Fruit fly (Drosophila melanogaster) whole organism, embryonic: Measurements from ENCODE around the gene CG3224.
A peak's percentile ranks its signal among the peaks of the same experiment; 100 is the strongest.

Experiments used
- Atf6 ChIP-seq: fragments of 200-800 bp; sonication (Bioruptor generic); IDR thresholded peaks from 2 replicates; pipeline ENCODE4 v1.3.6; 2022; ENCODE audit warnings: missing biosample characterization, missing genetic modification characterization
- CG10274 ChIP-seq: fragments of 200-800 bp; sonication (Bioruptor generic); optimal IDR thresholded peaks from 3 replicates; lab custom pipeline; 2017; ENCODE audit warnings: missing biosample characterization, mild to moderate bottlenecking, missing genetic modification characterization
- CG10959 ChIP-seq: fragments of 200-800 bp; sonication (Bioruptor generic); IDR thresholded peaks from 2 replicates; pipeline ENCODE4 v1.3.6; 2022; ENCODE audit warnings: missing biosample characterization, missing genetic modification characterization
- CG13894 ChIP-seq: fragments of 200-800 bp; sonication (Bioruptor generic); optimal IDR thresholded peaks from 3 replicates; lab custom pipeline; 2018; ENCODE audit warnings: missing biosample characterization, mild to moderate bottlenecking, missing genetic modification characterization, moderate library complexity
- CG1602 ChIP-seq: fragments of 200-800 bp; sonication (Bioruptor generic); optimal IDR thresholded peaks from 3 replicates; lab custom pipeline; 2016; ENCODE audit warnings: missing biosample characterization, missing genetic modification characterization
- CG16863 ChIP-seq: fragments of 200-800 bp; sonication (Bioruptor generic); optimal IDR thresholded peaks from 3 replicates; lab custom pipeline; 2016; ENCODE audit warnings: missing biosample characterization, missing genetic modification characterization
- CG17328 ChIP-seq: fragments of 200-800 bp; sonication (Bioruptor generic); IDR thresholded peaks from 2 replicates; pipeline ENCODE4 v1.3.6; 2022; ENCODE audit warnings: missing biosample characterization, missing genetic modification characterization
- CG17829 ChIP-seq: fragments of 200-800 bp; optimal IDR thresholded peaks from 2 replicates; lab custom pipeline; 2019; ENCODE audit warnings: missing biosample characterization, mild to moderate bottlenecking, missing genetic modification characterization, moderate library complexity
- CG17912 ChIP-seq: fragments of 200-800 bp; sonication (Bioruptor generic); optimal IDR thresholded peaks from 2 replicates; lab custom pipeline; 2018; ENCODE audit warnings: missing biosample characterization, mild to moderate bottlenecking, missing genetic modification characterization
- CG18011 ChIP-seq: fragments of 200-800 bp; sonication (Bioruptor generic); optimal IDR thresholded peaks from 2 replicates; lab custom pipeline; 2017; ENCODE audit warnings: missing biosample characterization, missing genetic modification characterization, mild to moderate bottlenecking, moderate library complexity, missing genotype
- CG2120 ChIP-seq: fragments of 200-800 bp; sonication (Bioruptor generic); optimal IDR thresholded peaks from 3 replicates; lab custom pipeline; 2016; ENCODE audit warnings: missing biosample characterization, missing genetic modification characterization
- CG2202 ChIP-seq: fragments of 200-800 bp; sonication (Bioruptor generic); optimal IDR thresholded peaks from 2 replicates; lab custom pipeline; 2018; ENCODE audit warnings: missing biosample characterization, mild to moderate bottlenecking, missing genetic modification characterization
- CG3407 ChIP-seq: fragments of 200-800 bp; sonication (Bioruptor generic); optimal IDR thresholded peaks from 2 replicates; lab custom pipeline; 2018; ENCODE audit warnings: missing biosample characterization, mild to moderate bottlenecking, missing genetic modification characterization
- CG6654 ChIP-seq: fragments of 200-800 bp; sonication (Bioruptor generic); optimal IDR thresholded peaks from 2 replicates; lab custom pipeline; 2017; ENCODE audit warnings: missing biosample characterization, mild to moderate bottlenecking, missing genetic modification characterization
- CG6765 ChIP-seq: fragments of 200-800 bp; sonication (Bioruptor generic); optimal IDR thresholded peaks from 3 replicates; lab custom pipeline; 2017; ENCODE audit warnings: missing biosample characterization, mild to moderate bottlenecking, missing genetic modification characterization
- CG7963 ChIP-seq: fragments of 200-800 bp; sonication (Bioruptor generic); IDR thresholded peaks from 3 replicates; pipeline ENCODE4 v1.3.6; 2022; ENCODE audit warnings: missing biosample characterization, missing genetic modification characterization; ENCODE audit not compliant: partially characterized antibody
- CG9727 ChIP-seq: fragments of 200-800 bp; sonication (Bioruptor generic); optimal IDR thresholded peaks from 3 replicates; lab custom pipeline; 2017; ENCODE audit warnings: missing biosample characterization, mild to moderate bottlenecking, missing genetic modification characterization
- Dll ChIP-seq: fragments of 200-800 bp; sonication (Bioruptor generic); IDR thresholded peaks from 4 replicates; pipeline ENCODE4 v1.3.6; 2022; ENCODE audit warnings: missing biosample characterization, missing genetic modification characterization; ENCODE audit not compliant: partially characterized antibody
- Doc3 ChIP-seq: fragments of 200-800 bp; sonication (Bioruptor generic); IDR thresholded peaks from 3 replicates; pipeline ENCODE4 v1.3.6; 2022; ENCODE audit warnings: missing biosample characterization, missing genetic modification characterization; ENCODE audit not compliant: partially characterized antibody
- Fer2 ChIP-seq: fragments of 200-800 bp; sonication (Bioruptor generic); optimal IDR thresholded peaks from 2 replicates; lab custom pipeline; 2018; ENCODE audit warnings: missing biosample characterization, mild to moderate bottlenecking, missing genetic modification characterization, moderate library complexity
- Fer3 ChIP-seq: fragments of 200-800 bp; sonication (Bioruptor generic); optimal IDR thresholded peaks from 2 replicates; lab custom pipeline; 2018; ENCODE audit warnings: missing biosample characterization, mild to moderate bottlenecking, missing genetic modification characterization, moderate library complexity
- HLH3B ChIP-seq: fragments of 200-800 bp; sonication (Bioruptor generic); IDR thresholded peaks from 2 replicates; pipeline ENCODE4 v1.3.6; 2022; ENCODE audit warnings: missing biosample characterization, missing genetic modification characterization
- Hey ChIP-seq: fragments of 200-800 bp; sonication (Bioruptor generic); optimal IDR thresholded peaks from 3 replicates; lab custom pipeline; 2018; ENCODE audit warnings: missing biosample characterization, mild to moderate bottlenecking, missing genetic modification characterization
- Hr3 ChIP-seq: fragments of 200-800 bp; sonication (Bioruptor generic); optimal IDR thresholded peaks from 3 replicates; lab custom pipeline; 2016; ENCODE audit warnings: missing biosample characterization, missing genetic modification characterization
- Jarid2 ChIP-seq: fragments of 200-800 bp; sonication (Bioruptor generic); optimal IDR thresholded peaks from 3 replicates; lab custom pipeline; 2017; ENCODE audit warnings: mild to moderate bottlenecking, missing biosample characterization, missing genetic modification reagents, missing genetic modification characterization
- Lpt ChIP-seq: fragments of >200 bp; optimal IDR thresholded peaks from 2 replicates; lab custom pipeline; 2018; ENCODE audit warnings: missing biosample characterization, missing genetic modification characterization
- MTF-1 ChIP-seq: fragments of 200-800 bp; sonication (Bioruptor generic); optimal IDR thresholded peaks from 2 replicates; lab custom pipeline; 2018; ENCODE audit warnings: missing biosample characterization, mild to moderate bottlenecking, missing genetic modification characterization, borderline replicate concordance
- Meics ChIP-seq: fragments of 200-800 bp; sonication (Bioruptor generic); optimal IDR thresholded peaks from 2 replicates; lab custom pipeline; 2017; ENCODE audit warnings: missing biosample characterization, mild to moderate bottlenecking, missing genetic modification characterization
- Ssrp ChIP-seq: fragments of 200-800 bp; sonication (Bioruptor generic); optimal IDR thresholded peaks from 2 replicates; lab custom pipeline; 2018; ENCODE audit warnings: missing biosample characterization, mild to moderate bottlenecking, missing genetic modification characterization, moderate library complexity
- Trl ChIP-seq, 3 experiments: fragments of >200 bp in 2 of 3; fragments of 200-800 bp in 1 of 3; sonication (Bioruptor generic) in 1 of 3; optimal IDR thresholded peaks; 2 replicates in 1 of 3; 3 replicates in 2 of 3; lab custom pipeline; 2016 to 2017; ENCODE audit warnings: missing biosample characterization in 1 of 3, missing genetic modification characterization in 1 of 3
- bcd ChIP-seq: fragments of 200-800 bp; sonication (Bioruptor generic); optimal IDR thresholded peaks from 2 replicates; lab custom pipeline; 2017; ENCODE audit warnings: missing biosample characterization, mild to moderate bottlenecking, missing genetic modification characterization
- bowl ChIP-seq: fragments of 200-800 bp; sonication (Bioruptor generic); IDR thresholded peaks from 2 replicates; pipeline ENCODE4 v1.3.6; 2022; ENCODE audit warnings: missing biosample characterization, missing genetic modification characterization
- chinmo ChIP-seq: fragments of 200-800 bp; sonication (Bioruptor generic); IDR thresholded peaks from 4 replicates; pipeline ENCODE4 v1.3.6; 2022; ENCODE audit warnings: missing biosample characterization, missing genetic modification characterization; ENCODE audit not compliant: partially characterized antibody
- chm ChIP-seq: fragments of 200-800 bp; sonication (Bioruptor generic); IDR thresholded peaks from 2 replicates; pipeline ENCODE4 v1.3.6; 2022; ENCODE audit warnings: missing biosample characterization, missing genetic modification characterization
- ci ChIP-seq: fragments of 200-800 bp; sonication (Bioruptor generic); IDR thresholded peaks from 3 replicates; pipeline ENCODE4 v1.3.6; 2022; ENCODE audit warnings: missing biosample characterization, missing genetic modification characterization
- corto ChIP-seq: fragments of 200-800 bp; sonication (Bioruptor generic); optimal IDR thresholded peaks from 2 replicates; lab custom pipeline; 2016; ENCODE audit warnings: missing biosample characterization, mild to moderate bottlenecking, missing genetic modification characterization, moderate library complexity
- dimm ChIP-seq: fragments of 200-800 bp; sonication (Bioruptor generic); IDR thresholded peaks from 2 replicates; pipeline ENCODE4 v1.3.6; 2022; ENCODE audit warnings: missing biosample characterization, missing genetic modification characterization
- eve ChIP-seq, 2 experiments: fragments of >200 bp; optimal IDR thresholded peaks; 2 replicates each; lab custom pipeline; 2017; ENCODE audit warnings: missing biosample characterization in 2 of 2, missing genetic modification characterization in 2 of 2
- ewg ChIP-seq: fragments of 200-800 bp; sonication (Bioruptor generic); optimal IDR thresholded peaks from 3 replicates; lab custom pipeline; 2017; ENCODE audit warnings: mild to moderate bottlenecking, missing biosample characterization, missing genetic modification reagents, missing genetic modification characterization
- gsb ChIP-seq: fragments of 200-800 bp; sonication (Bioruptor generic); IDR thresholded peaks from 2 replicates; pipeline ENCODE4 v1.3.6; 2022; ENCODE audit warnings: missing biosample characterization, missing genetic modification characterization
- hkb ChIP-seq, 2 experiments: fragments of 200-800 bp in 1 of 2; fragments of >200 bp in 1 of 2; sonication (Bioruptor generic) in 1 of 2; IDR thresholded peaks in 1 of 2; optimal IDR thresholded peaks in 1 of 2; 2 replicates each; pipeline versions ENCODE4 v1.3.6 to Lab custom; 2017 to 2022; ENCODE audit warnings: missing biosample characterization in 1 of 2, missing genetic modification characterization in 1 of 2
- luna ChIP-seq: fragments of 200-800 bp; sonication (Bioruptor generic); optimal IDR thresholded peaks from 2 replicates; lab custom pipeline; 2016; ENCODE audit warnings: missing biosample characterization, missing genetic modification characterization
- pho ChIP-seq: fragments of 200-800 bp; sonication (Bioruptor generic); optimal IDR thresholded peaks from 2 replicates; lab custom pipeline; 2016; ENCODE audit warnings: missing biosample characterization, missing genetic modification characterization
- pum ChIP-seq: fragments of 200-800 bp; sonication (Bioruptor generic); optimal IDR thresholded peaks from 2 replicates; lab custom pipeline; 2016; ENCODE audit warnings: missing biosample characterization, missing genetic modification characterization
- slbo ChIP-seq: fragments of 200-800 bp; sonication (Bioruptor generic); IDR thresholded peaks from 2 replicates; pipeline ENCODE4 v1.3.6; 2022; ENCODE audit warnings: missing biosample characterization, missing genetic modification characterization
- slou ChIP-seq: fragments of 200-800 bp; sonication (Bioruptor generic); optimal IDR thresholded peaks from 3 replicates; lab custom pipeline; 2016; ENCODE audit warnings: missing biosample characterization, missing genetic modification characterization
- sob ChIP-seq: fragments of 200-800 bp; sonication (Bioruptor generic); IDR thresholded peaks from 2 replicates; pipeline ENCODE4 v1.3.6; 2022; ENCODE audit warnings: missing biosample characterization, missing genetic modification characterization
- sqz ChIP-seq: fragments of 200-800 bp; sonication (Bioruptor generic); optimal IDR thresholded peaks from 3 replicates; lab custom pipeline; 2018; ENCODE audit warnings: missing biosample characterization, mild to moderate bottlenecking, missing genetic modification characterization
- stwl ChIP-seq: fragments of 200-800 bp; sonication (Bioruptor generic); optimal IDR thresholded peaks from 3 replicates; lab custom pipeline; 2018; ENCODE audit warnings: missing biosample characterization, mild to moderate bottlenecking, missing genetic modification characterization, moderate library complexity
- tna ChIP-seq: fragments of 200-800 bp; sonication (Bioruptor generic); IDR thresholded peaks from 2 replicates; pipeline ENCODE4 v1.3.6; 2022; ENCODE audit warnings: missing biosample characterization, missing genetic modification characterization; ENCODE audit not compliant: partially characterized antibody
- zen2 ChIP-seq: fragments of 200-800 bp; sonication (Bioruptor generic); IDR thresholded peaks from 3 replicates; pipeline ENCODE4 v1.3.6; 2022; ENCODE audit warnings: missing biosample characterization, missing genetic modification characterization; ENCODE audit not compliant: partially characterized antibody

Gene CG3224

DNA sequence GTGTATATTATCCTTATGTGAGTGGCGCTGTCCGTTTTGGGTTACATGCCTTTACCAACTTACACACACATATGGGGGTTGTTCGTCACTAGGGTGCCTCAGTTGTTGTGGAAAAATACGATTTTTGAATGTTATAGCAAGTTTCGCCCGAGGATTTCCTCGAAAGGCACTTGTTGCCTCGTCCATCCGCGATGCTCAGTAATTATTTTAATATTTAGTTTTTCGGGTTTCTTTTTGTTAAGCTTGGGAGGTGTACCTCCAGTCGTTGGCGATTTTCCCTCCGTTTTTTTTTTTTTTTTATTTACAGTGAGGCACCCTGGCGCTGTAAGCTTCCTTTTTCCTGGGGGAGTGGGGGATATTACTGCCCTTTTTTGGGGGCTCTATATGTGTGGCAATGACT, 35.2 kb upstream of the CG3224 start (continued):
- TF ChIP-seq slbo (GFP tag; lab: Robert Waterston, UW) (peak; percentile 71), Jarid2 (GFP tag; lab: Kevin White, UChicago) (no peak), corto (GFP tag; lab: Kevin White, UChicago) (no peak), dimm (no peak), gsb (GFP tag; lab: Robert Waterston, UW) (no peak), Fer3 (tag; lab: Kevin White, UChicago) (peak; percentile 58), slou (GFP tag; lab: Kevin White, UChicago) (peak; percentile 5), pho (peak; percentile 63), Hey (tag; lab: Kevin White, UChicago) (no peak), CG1602 (GFP tag; lab: Kevin White, UChicago) (peak; percentile 8), bcd (GFP tag; lab: Kevin White, UChicago) (peak; percentile 65), Hr3 (GFP tag; lab: Kevin White, UChicago) (peak; percentile 24), Dll (GFP tag; lab: Robert Waterston, UW) (no peak), chinmo (GFP tag; lab: Robert Waterston, UW) (no peak), sqz (peak; percentile 43), Atf6 (GFP tag; lab: Robert Waterston, UW) (peak; percentile 87), HLH3B (GFP tag; lab: Robert Waterston, UW) (peak; percentile 33; the same call in 1 of the 2 replicates), tna (GFP tag; lab: Robert Waterston, UW) (no peak), ewg (peak; percentile 50), CG9727 (peak; percentile 63), luna (no peak), Fer2 (peak; percentile 50), bowl (GFP tag; lab: Robert Waterston, UW) (no peak; the same call in 1 of the 2 replicates), CG16863 (peak; percentile 62), CG10959 (no peak), CG17829 (peak; percentile 53), CG13894 (tag; lab: Kevin White, UChicago) (peak; percentile 82), CG17912 (GFP tag; lab: Kevin White, UChicago) (no peak)

DNA sequence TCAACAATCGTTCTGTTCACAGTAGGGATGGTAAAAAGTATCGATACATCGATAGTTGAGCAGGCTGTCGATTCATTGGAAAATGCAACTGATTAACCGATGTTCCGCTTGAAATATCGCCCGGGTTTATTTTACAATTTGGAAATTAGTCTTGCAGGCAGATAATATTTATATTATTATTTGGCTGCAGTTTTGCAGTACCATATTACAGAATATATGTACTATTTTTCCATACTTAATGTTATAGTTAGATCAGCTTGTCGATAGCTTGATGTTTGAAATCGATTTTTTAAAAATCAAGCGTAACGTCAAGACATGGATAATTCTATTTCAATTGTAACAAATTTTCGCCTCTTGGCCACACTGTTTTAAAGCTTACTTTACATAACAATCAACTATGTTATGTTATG, 33.7 kb upstream of the CG3224 start, which contains the start of gene CG14442:
TSS of gene CG14442 (minus strand) at position 29 of the 410 bp plus-strand sequence.
- TF ChIP-seq stwl (tag; lab: Kevin White, UChicago) (peak; percentile 98), eve (GFP tag; optimal IDR thresholded peaks at IDR 0.05; lab: Kevin White, UChicago) (no peak), CG10274 (GFP tag; lab: Kevin White, UChicago) (no peak), dimm (no peak), CG2120 (GFP tag; lab: Kevin White, UChicago) (peak; percentile 60), Meics (GFP tag; lab: Kevin White, UChicago) (peak; percentile 11), Doc3 (GFP tag; lab: Robert Waterston, UW) (peak; percentile 93), ci (GFP tag; lab: Robert Waterston, UW) (no peak), MTF-1 (GFP tag; lab: Kevin White, UChicago) (no peak), CG17328 (GFP tag; lab: Robert Waterston, UW) (no peak), Lpt (GFP tag; lab: Kevin White, UChicago) (no peak), sob (GFP tag; lab: Robert Waterston, UW) (0 out of 2 replicates have a peak, but pooled peaks have one; percentile 29), CG6654 (no peak), CG3407 (no peak), CG2202 (tag; lab: Kevin White, UChicago) (no peak), pum (GFP tag; lab: Kevin White, UChicago) (no peak), Trl (optimal IDR thresholded peaks at IDR 0.05; lab: Kevin White, UChicago) (no peak), Trl (GFP tag; optimal IDR thresholded peaks at IDR 0.05; lab: Kevin White, UChicago) (peak; percentile 0), hkb (optimal IDR thresholded peaks at IDR 0.05; lab: Kevin White, UChicago) (no peak), hkb (GFP tag; IDR thresholded peaks at IDR 0.05; lab: Robert Waterston, UW) (no peak), CG6765 (GFP tag; lab: Kevin White, UChicago) (no peak), CG7963 (peak; percentile 87), zen2 (GFP tag; lab: Robert Waterston, UW) (peak; percentile 91), chm (GFP tag; lab: Robert Waterston, UW) (no peak), CG18011 (GFP tag; lab: Kevin White, UChicago) (peak; percentile 9), Ssrp (tag; lab: Kevin White, UChicago) (peak; percentile 7)
